Worm (Caenorhabditis elegans): ENCODE results near the gene T22E5.1.

- TF ChIP-seq fos-1 (tag; optimal IDR thresholded peaks at IDR 0.05) (no peak), aly-2 (tag; optimal IDR thresholded peaks at IDR 0.05) (no peak), skn-1 (tag; optimal IDR thresholded peaks at IDR 0.05) (no peak), nhr-76 (tag; optimal IDR thresholded peaks at IDR 0.05) (no peak), ceh-82 (tag; optimal IDR thresholded peaks at IDR 0.05) (no peak), gei-8 (GFP tag; optimal IDR thresholded peaks at IDR 0.05) (no peak), T20F7.1 (GFP tag; optimal IDR thresholded peaks at IDR 0.05) (no peak), egl-27 (tag; optimal IDR thresholded peaks at IDR 0.05) (no peak), nhr-11 (tag; optimal IDR thresholded peaks at IDR 0.05) (no peak), snpc-4 (tag; optimal IDR thresholded peaks at IDR 0.05) (no peak)
These were observed 28.1 kb upstream of the T22E5.1 start for ce11 chrX:6384537-6384936.
